Fruit fly (Drosophila melanogaster) whole organism, wandering third instar larva: ENCODE results near the gene CG4025.

ENCODE experiments used
- CG32264 ChIP-seq: fragments of 200-800 bp; sonication (Bioruptor generic); optimal IDR thresholded peaks from 2 replicates; lab custom pipeline; 2016; ENCODE audit warnings: missing biosample characterization, missing genetic modification characterization
- CG9705 ChIP-seq: fragments of 200-800 bp; sonication (Bioruptor generic); optimal IDR thresholded peaks from 2 replicates; lab custom pipeline; 2018; ENCODE audit warnings: missing biosample characterization, mild to moderate bottlenecking, missing genetic modification characterization
- CrebA ChIP-seq: fragments of 200-800 bp; sonication (Bioruptor generic); optimal IDR thresholded peaks from 2 replicates; lab custom pipeline; 2016; ENCODE audit warnings: missing biosample characterization, mild to moderate bottlenecking, missing genetic modification characterization, borderline replicate concordance
- Dfd ChIP-seq: fragments of >200 bp; optimal IDR thresholded peaks from 2 replicates; lab custom pipeline; 2017; ENCODE audit warnings: missing biosample characterization, missing genetic modification characterization
- Dif ChIP-seq: fragments of 200-275, 200-300 bp; sonication (Bioruptor generic); optimal IDR thresholded peaks from 2 replicates; lab custom pipeline; 2018; ENCODE audit warnings: missing biosample characterization, missing genetic modification characterization; ENCODE audit not compliant: partially characterized antibody
- HLH106 ChIP-seq: fragments of 200-800 bp; optimal IDR thresholded peaks from 3 replicates; lab custom pipeline; 2019; ENCODE audit warnings: missing biosample characterization, mild to moderate bottlenecking, missing genetic modification characterization, moderate library complexity
- Hnf4 ChIP-seq: fragments of 200-800 bp; sonication (Bioruptor generic); optimal IDR thresholded peaks from 2 replicates; lab custom pipeline; 2016; ENCODE audit warnings: missing biosample characterization, mild to moderate bottlenecking, missing genetic modification characterization
- Hr78 ChIP-seq: fragments of >200 bp; optimal IDR thresholded peaks from 2 replicates; lab custom pipeline; 2017; ENCODE audit warnings: missing biosample characterization, missing genetic modification characterization
- Hr83 ChIP-seq: fragments of 200-300 bp; sonication (Bioruptor generic); optimal IDR thresholded peaks from 2 replicates; lab custom pipeline; 2016; ENCODE audit warnings: missing biosample characterization, mild to moderate bottlenecking, missing genetic modification characterization, moderate library complexity; ENCODE audit not compliant: poor library complexity, severe bottlenecking
- Jra ChIP-seq: sonication (Bioruptor generic); optimal IDR thresholded peaks from 2 replicates; lab custom pipeline; 2016; ENCODE audit warnings: missing biosample characterization, missing genetic modification characterization
- Mio ChIP-seq: sonication (Bioruptor generic); optimal IDR thresholded peaks from 2 replicates; lab custom pipeline; 2016; ENCODE audit warnings: missing biosample characterization, missing genetic modification characterization
- Myc ChIP-seq: fragments of >200 bp; optimal IDR thresholded peaks from 2 replicates; lab custom pipeline; 2017
- OdsH ChIP-seq: fragments of 200-800 bp; sonication (Bioruptor generic); optimal IDR thresholded peaks from 2 replicates; lab custom pipeline; 2016; ENCODE audit warnings: missing biosample characterization, mild to moderate bottlenecking, missing genetic modification characterization
- Rel ChIP-seq, 2 experiments: fragments of 200-800 bp; sonication (Bioruptor generic) in 1 of 2; optimal IDR thresholded peaks; 2 replicates in 1 of 2; 3 replicates in 1 of 2; lab custom pipeline; 2016 to 2019; ENCODE audit warnings: mild to moderate bottlenecking in 2 of 2, missing biosample characterization in 2 of 2, missing genetic modification characterization in 2 of 2, moderate library complexity in 1 of 2
- Sp1 ChIP-seq: fragments of 200-800 bp; sonication (Bioruptor generic); optimal IDR thresholded peaks from 3 replicates; lab custom pipeline; 2019; ENCODE audit warnings: missing biosample characterization, mild to moderate bottlenecking, missing genetic modification characterization, moderate library complexity
- Vsx2 ChIP-seq: fragments of 200-300, 225-300 bp; sonication (Bioruptor generic); optimal IDR thresholded peaks from 2 replicates; lab custom pipeline; 2018; ENCODE audit warnings: missing biosample characterization, missing genetic modification characterization; ENCODE audit not compliant: partially characterized antibody
- br ChIP-seq: fragments of 200-800 bp; sonication (Bioruptor generic); optimal IDR thresholded peaks from 2 replicates; lab custom pipeline; 2016; ENCODE audit warnings: missing biosample characterization, missing genetic modification characterization
- brk ChIP-seq: fragments of 200-800 bp; sonication (Bioruptor generic); optimal IDR thresholded peaks from 2 replicates; lab custom pipeline; 2016; ENCODE audit warnings: missing biosample characterization, mild to moderate bottlenecking, missing genetic modification characterization
- dl ChIP-seq, 2 experiments: fragments of 175-275, 200-275 bp in 1 of 2; fragments of 200-275 bp in 1 of 2; sonication (Bioruptor generic); optimal IDR thresholded peaks; lab custom pipeline; 2018; ENCODE audit warnings: mild to moderate bottlenecking in 2 of 2, missing biosample characterization in 2 of 2, missing genetic modification characterization in 2 of 2, moderate library complexity in 2 of 2; ENCODE audit not compliant: partially characterized antibody in 2 of 2, insufficient read depth in 1 of 2
- dmrt93B ChIP-seq: fragments of 200-800 bp; sonication (Bioruptor generic); optimal IDR thresholded peaks from 2 replicates; lab custom pipeline; 2018; ENCODE audit warnings: missing biosample characterization, mild to moderate bottlenecking, missing genetic modification characterization
- ey ChIP-seq: fragments of 200-800 bp; sonication (Bioruptor generic); optimal IDR thresholded peaks from 2 replicates; lab custom pipeline; 2016; ENCODE audit warnings: missing biosample characterization, missing genetic modification characterization
- foxo ChIP-seq, 2 experiments: fragments of 200-800 bp; sonication (Bioruptor generic); optimal IDR thresholded peaks; 2 replicates in 1 of 2; 3 replicates in 1 of 2; lab custom pipeline; 2016 to 2017; ENCODE audit warnings: missing biosample characterization in 2 of 2, missing genetic modification characterization in 2 of 2
- fru ChIP-seq: fragments of 200-800 bp; sonication (Bioruptor generic); optimal IDR thresholded peaks from 3 replicates; lab custom pipeline; 2016; ENCODE audit warnings: missing biosample characterization, mild to moderate bottlenecking, missing genetic modification characterization
- h ChIP-seq: fragments of 200-800 bp; sonication (Bioruptor generic); optimal IDR thresholded peaks from 3 replicates; lab custom pipeline; 2016; ENCODE audit warnings: missing biosample characterization, mild to moderate bottlenecking, missing genetic modification characterization
- psq ChIP-seq: fragments of 200-800 bp; sonication (Bioruptor generic); optimal IDR thresholded peaks from 3 replicates; lab custom pipeline; 2017; ENCODE audit warnings: missing biosample characterization, mild to moderate bottlenecking, missing genetic modification characterization, moderate library complexity
- rgr ChIP-seq: fragments of 200-800 bp; sonication (Bioruptor generic); optimal IDR thresholded peaks from 3 replicates; lab custom pipeline; 2016; ENCODE audit warnings: missing biosample characterization, mild to moderate bottlenecking, missing genetic modification characterization
- sv ChIP-seq: fragments of 200-800 bp; sonication (Bioruptor generic); optimal IDR thresholded peaks from 3 replicates; lab custom pipeline; 2016; ENCODE audit warnings: missing biosample characterization, missing genetic modification characterization
- tai ChIP-seq: sonication (Bioruptor generic); optimal IDR thresholded peaks from 2 replicates; lab custom pipeline; 2016; ENCODE audit warnings: missing biosample characterization, missing genetic modification characterization
- usp ChIP-seq: fragments of >200 bp; optimal IDR thresholded peaks from 2 replicates; lab custom pipeline; 2017; ENCODE audit warnings: missing biosample characterization, missing genetic modification characterization
- woc ChIP-seq: sonication (Bioruptor generic); optimal IDR thresholded peaks from 2 replicates; lab custom pipeline; 2016; ENCODE audit warnings: missing biosample characterization, mild to moderate bottlenecking, missing genetic modification characterization

Gene CG4025

DNA sequence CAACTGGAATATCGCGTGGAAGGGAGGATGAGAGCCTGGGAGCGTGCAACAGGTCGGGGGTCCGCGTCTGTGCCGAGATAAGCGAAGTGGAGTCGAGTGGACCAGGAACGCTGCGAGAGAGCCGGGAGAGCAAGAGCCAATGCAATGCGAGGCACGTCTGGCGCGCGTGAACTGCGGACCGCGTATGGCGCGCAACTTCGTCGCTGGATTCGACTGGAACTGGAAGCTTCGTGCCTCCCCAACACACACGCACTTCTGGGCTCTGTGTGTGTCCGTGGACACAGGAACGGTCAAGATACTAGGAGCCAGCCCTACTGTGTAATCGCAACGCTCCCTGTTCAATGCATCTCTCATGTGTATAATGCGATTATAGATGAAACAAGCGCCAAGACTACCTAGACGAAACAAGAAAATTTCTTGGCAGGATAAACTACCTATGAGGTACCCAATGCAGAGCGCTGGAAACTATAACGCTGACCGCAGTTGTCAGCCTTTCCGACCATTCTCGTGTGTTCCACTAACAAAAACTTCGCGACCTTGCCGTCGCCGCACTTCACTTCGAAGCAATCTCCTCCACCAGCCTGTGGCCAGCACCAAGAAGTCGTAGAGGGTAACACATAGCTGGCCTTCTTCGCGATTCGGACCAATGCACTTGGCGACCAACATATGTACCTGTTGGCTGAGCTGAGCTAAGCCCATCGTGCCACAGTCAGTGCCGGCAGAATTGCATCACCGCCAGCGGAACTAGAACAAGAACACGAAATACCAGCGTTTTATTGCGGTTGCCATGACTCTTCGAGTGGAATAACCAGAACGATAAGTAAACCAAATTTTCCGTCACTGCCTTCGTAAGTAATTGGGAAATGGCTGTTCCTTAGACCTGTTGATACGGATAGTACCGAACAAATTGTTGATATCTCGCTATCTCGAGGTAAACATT is 4.6 kb upstream of the CG4025 start, which contains the start of gene Rtca:
TSS of gene Rtca (plus strand) at position 536 of the 940 bp plus-strand sequence.
- TF ChIP-seq Hr78, result no peak
- no peak for TF ChIP-seq Hr83
- peak; percentile 87 for TF ChIP-seq OdsH
- no peak for TF ChIP-seq CrebA
- peak; percentile 63 to 82 for TF ChIP-seq dl (GFP tag; optimal IDR thresholded peaks at IDR 0.05; lab: Kevin White, UChicago; ENCODE audit: insufficient read depth in 1 of 2, partially characterized antibody in 2 of 2)
- TF ChIP-seq Hnf4, result peak; percentile 83
- peak; percentile 5 to 92 for TF ChIP-seq foxo (GFP tag; optimal IDR thresholded peaks at IDR 0.05; lab: Kevin White, UChicago)
- TF ChIP-seq fru (GFP tag; lab: Kevin White, UChicago), result peak; percentile 94
- no peak for TF ChIP-seq Jra (GFP tag; lab: Kevin White, UChicago)
- TF ChIP-seq usp, result no peak
- TF ChIP-seq Sp1 (GFP tag; lab: Kevin White, UChicago), result peak; percentile 84
- TF ChIP-seq Rel (GFP tag; optimal IDR thresholded peaks at IDR 0.05; lab: Kevin White, UChicago), result peak; percentile 38
- peak; percentile 54 for TF ChIP-seq Rel (tag; optimal IDR thresholded peaks at IDR 0.05; lab: Kevin White, UChicago)
- TF ChIP-seq HLH106, result peak; percentile 83
- peak; percentile 70 for TF ChIP-seq CG9705
- TF ChIP-seq sv (GFP tag; lab: Kevin White, UChicago), result peak; percentile 8
- TF ChIP-seq ey (GFP tag; lab: Kevin White, UChicago), result peak; percentile 93
- TF ChIP-seq tai, result no peak
- TF ChIP-seq rgr (GFP tag; lab: Kevin White, UChicago), result peak; percentile 90
- no peak for TF ChIP-seq brk (GFP tag; lab: Kevin White, UChicago)
- peak; percentile 77 for TF ChIP-seq dmrt93B (GFP tag; lab: Kevin White, UChicago)
- peak; percentile 90 for TF ChIP-seq br (GFP tag; lab: Kevin White, UChicago)
- TF ChIP-seq Dif (GFP tag; lab: Kevin White, UChicago), result peak; percentile 79
- TF ChIP-seq CG32264 (GFP tag; lab: Kevin White, UChicago), result peak; percentile 58
- peak; percentile 20 for TF ChIP-seq Mio (GFP tag; lab: Kevin White, UChicago)
- peak; percentile 81 for TF ChIP-seq psq
- TF ChIP-seq woc, result peak; percentile 96
- TF ChIP-seq h, result peak; percentile 91
- TF ChIP-seq Vsx2 (GFP tag; lab: Kevin White, UChicago), result no peak

DNA sequence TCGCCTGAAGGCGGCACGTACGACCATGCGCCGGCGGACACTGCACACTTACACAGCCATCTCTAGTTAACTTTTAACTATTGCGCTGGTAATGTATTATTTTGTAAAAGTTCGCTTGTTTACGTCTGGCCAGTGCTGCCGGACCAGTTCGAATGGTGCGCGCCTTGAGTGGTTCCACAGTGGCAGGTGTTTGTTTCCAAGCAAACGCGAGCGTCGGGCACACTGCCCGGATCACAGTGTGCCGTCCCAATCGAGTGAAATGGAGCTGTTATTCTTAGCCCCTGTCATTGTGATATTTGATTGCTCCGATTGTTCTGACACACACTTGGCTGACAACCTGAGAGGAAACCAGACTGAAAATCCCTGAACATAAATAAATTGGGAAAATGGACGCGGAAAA is 3.4 kb upstream of the CG4025 start, which contains the start of gene CG4199:
TSS of gene CG4199 (minus strand) at position 159 of the 400 bp plus-strand sequence.
- TF ChIP-seq fru (GFP tag; lab: Kevin White, UChicago) (peak; percentile 12), Dfd (GFP tag; lab: Kevin White, UChicago) (no peak), h (peak; percentile 18), foxo (GFP tag; optimal IDR thresholded peaks at IDR 0.05; lab: Kevin White, UChicago) (peak in 1 of 2 experiments; percentile 27), Rel (GFP tag; optimal IDR thresholded peaks at IDR 0.05; lab: Kevin White, UChicago) (no peak), Rel (tag; optimal IDR thresholded peaks at IDR 0.05; lab: Kevin White, UChicago) (peak; percentile 58), Vsx2 (GFP tag; lab: Kevin White, UChicago) (no peak)

DNA sequence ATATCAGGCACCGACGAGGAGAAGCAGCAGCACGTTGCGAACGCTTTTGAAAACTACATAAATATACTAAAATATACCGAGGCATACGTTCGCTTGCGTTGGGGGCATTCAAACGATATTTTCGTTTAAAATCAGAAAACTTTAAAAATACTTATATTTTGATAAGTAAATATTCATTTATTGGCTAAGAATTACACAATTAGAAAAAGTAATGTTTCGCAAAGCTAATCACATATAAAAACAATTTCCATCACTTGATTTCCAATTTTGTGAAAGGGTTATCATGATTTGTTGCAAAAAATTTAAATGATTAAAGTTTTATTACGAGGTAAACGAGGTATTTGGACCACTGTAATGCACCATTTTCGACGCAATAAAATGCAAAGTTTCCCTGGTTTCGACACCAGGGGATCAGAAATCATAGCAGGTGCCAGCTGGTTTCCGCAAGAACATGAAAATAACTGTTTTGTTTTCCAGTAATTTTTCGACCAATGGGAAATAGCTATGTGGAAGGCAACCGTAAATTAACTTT is 854 bp upstream of the CG4025 start, which contains the start of gene CG4045:
TSS of gene CG4045 (minus strand) at position 55 of the 532 bp plus-strand sequence.
- peak; percentile 9 for TF ChIP-seq fru (GFP tag; lab: Kevin White, UChicago)
- TF ChIP-seq Mio (GFP tag; lab: Kevin White, UChicago), result no peak
- TF ChIP-seq Rel (GFP tag; optimal IDR thresholded peaks at IDR 0.05; lab: Kevin White, UChicago), result no peak
- TF ChIP-seq Rel (tag; optimal IDR thresholded peaks at IDR 0.05; lab: Kevin White, UChicago), result peak; percentile 30
- peak in 1 of 2 experiments; percentile 1 for TF ChIP-seq foxo (GFP tag; optimal IDR thresholded peaks at IDR 0.05; lab: Kevin White, UChicago)
- TF ChIP-seq HLH106, result peak; percentile 0
- peak; percentile 10 for TF ChIP-seq Myc
- TF ChIP-seq CG32264 (GFP tag; lab: Kevin White, UChicago), result no peak
